Worm (Caenorhabditis elegans): Measurements from ENCODE around the gene sre-40.

DNA sequence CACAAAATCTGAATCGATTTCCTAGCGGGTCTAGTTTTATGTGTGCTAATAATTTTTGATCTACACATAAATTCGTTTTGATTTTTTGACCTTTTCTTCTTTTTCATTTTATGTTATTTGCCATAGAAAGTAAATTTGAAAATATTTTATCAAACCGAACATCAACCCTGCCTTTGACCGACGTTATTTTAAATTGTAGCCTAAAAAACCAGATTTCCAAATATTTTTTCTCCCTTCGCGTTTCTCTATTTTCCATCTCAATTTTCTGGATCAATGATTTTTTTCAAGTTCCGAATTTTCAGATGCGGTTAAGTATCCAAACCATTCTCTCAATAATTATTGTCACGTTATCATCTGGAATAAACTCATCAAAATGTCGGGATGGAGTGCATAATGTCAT, 5.7 kb downstream of the sre-40 start, which contains the start of gene T05A7.1:
- TF ChIP-seq ama-1 (optimal IDR thresholded peaks at IDR 0.05): no peak
- no peak for TF ChIP-seq scrt-1 (GFP tag; IDR thresholded peaks at IDR 0.05)
- TF ChIP-seq tbx-11 (GFP tag; IDR thresholded peaks at IDR 0.05): no peak
- TF ChIP-seq F13C5.2 (tag; optimal IDR thresholded peaks at IDR 0.05): no peak
- TF ChIP-seq tra-4 (tag; optimal IDR thresholded peaks at IDR 0.05): no peak
- TF ChIP-seq aly-1 (tag; optimal IDR thresholded peaks at IDR 0.05): no peak
- no peak for TF ChIP-seq B0310.2 (tag; optimal IDR thresholded peaks at IDR 0.05)
- no peak for TF ChIP-seq hnd-1 (tag; optimal IDR thresholded peaks at IDR 0.05)
- no peak for TF ChIP-seq ets-7 (tag; optimal IDR thresholded peaks at IDR 0.05)
